Fruit fly (Drosophila melanogaster) whole organism, prepupa: ENCODE measurements around the gene CG17258.

Experiments used
- CG1621 ChIP-seq: fragments of 200-800 bp; sonication (Bioruptor generic); optimal IDR thresholded peaks from 3 replicates; lab custom pipeline; 2018; ENCODE audit warnings: missing biosample characterization, mild to moderate bottlenecking, missing genetic modification characterization
- Gug ChIP-seq: fragments of 200-800 bp; sonication (Bioruptor generic); IDR thresholded peaks from 2 replicates; pipeline ENCODE4 v1.3.6; 2022; ENCODE audit warnings: missing biosample characterization, missing genetic modification characterization
- Hr38 ChIP-seq: sonication (Bioruptor generic); optimal IDR thresholded peaks from 2 replicates; lab custom pipeline; 2016; ENCODE audit warnings: missing biosample characterization, missing genetic modification characterization
- Lpt ChIP-seq: fragments of 200-800 bp; sonication (Bioruptor generic); optimal IDR thresholded peaks from 3 replicates; lab custom pipeline; 2016; ENCODE audit warnings: missing biosample characterization, missing genetic modification characterization
- Sox102F ChIP-seq: fragments of 200-800 bp; sonication (Bioruptor generic); optimal IDR thresholded peaks from 2 replicates; lab custom pipeline; 2016; ENCODE audit warnings: missing biosample characterization, mild to moderate bottlenecking, missing genetic modification characterization
- cyc ChIP-seq: fragments of 200-800 bp; sonication (Bioruptor generic); optimal IDR thresholded peaks from 3 replicates; lab custom pipeline; 2016; ENCODE audit warnings: missing biosample characterization, missing genetic modification characterization
- salr ChIP-seq, 2 experiments: fragments of 200-800 bp; sonication (Bioruptor generic); optimal IDR thresholded peaks; 3 replicates each; lab custom pipeline; 2016 to 2018; ENCODE audit warnings: missing biosample characterization in 2 of 2, missing genetic modification characterization in 2 of 2, mild to moderate bottlenecking in 1 of 2
- spab ChIP-seq: fragments of 200-800 bp; sonication (Bioruptor generic); optimal IDR thresholded peaks from 2 replicates; lab custom pipeline; 2017; ENCODE audit warnings: missing biosample characterization, mild to moderate bottlenecking, missing genetic modification characterization, missing genetic modification reagents

DNA sequence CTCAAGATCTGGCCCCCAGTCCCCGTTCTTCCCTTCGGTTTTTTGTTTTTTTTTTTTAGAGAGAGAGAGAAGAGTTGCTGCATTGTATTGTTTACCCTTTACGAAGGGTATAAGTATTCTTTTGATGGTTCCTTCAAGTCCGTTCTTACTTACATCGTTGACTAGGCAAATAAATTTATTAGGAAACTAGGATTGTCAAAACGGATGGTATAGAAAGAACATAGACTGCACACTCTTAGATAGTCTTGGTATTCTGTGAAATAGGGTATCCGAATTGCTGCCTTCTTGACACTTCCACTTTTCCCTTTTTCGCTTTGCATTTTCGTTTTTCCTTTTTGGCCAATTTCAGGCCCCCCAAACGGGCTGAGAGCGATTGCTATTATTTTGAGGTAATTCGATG, 23.7 kb downstream of the CG17258 start:
- TF ChIP-seq cyc (GFP tag; lab: Kevin White, UChicago) = peak; percentile 88
- TF ChIP-seq Sox102F = peak; percentile 85
- TF ChIP-seq spab (GFP tag; lab: Kevin White, UChicago) = peak; percentile 61
- TF ChIP-seq CG1621 (tag; lab: Kevin White, UChicago) = peak; percentile 68
- peak; percentile 27 to 68 for TF ChIP-seq salr (GFP tag; optimal IDR thresholded peaks at IDR 0.05; lab: Kevin White, UChicago)
- no peak for TF ChIP-seq Hr38
- TF ChIP-seq Gug (GFP tag; lab: Robert Waterston, UW) = no peak
- peak; percentile 23 for TF ChIP-seq Lpt (GFP tag; lab: Kevin White, UChicago)
